Worm (Caenorhabditis elegans): ENCODE data around the gene Y46D2A.3.

The Y46D2A.3 gene

ce11 chrII:3341989-3342388, 15.0 kb upstream of the Y46D2A.3 start, which contains the start of gene F14D2.11:
Gene F14D2.11 (minus strand): TSS chrII:3342089.
- TF ChIP-seq sea-1 (GFP tag; conservative IDR thresholded peaks at IDR 0.05) = no peak
- TF ChIP-seq ama-1 (optimal IDR thresholded peaks at IDR 0.05) = no peak
- no peak for TF ChIP-seq B0310.2 (tag; optimal IDR thresholded peaks at IDR 0.05)
- no peak for TF ChIP-seq scrt-1 (GFP tag; IDR thresholded peaks at IDR 0.05)
- no peak for TF ChIP-seq ceh-13 (GFP tag; optimal IDR thresholded peaks at IDR 0.05)
- no peak for TF ChIP-seq flt-1 (GFP tag; IDR thresholded peaks at IDR 0.05)
- no peak for TF ChIP-seq F13C5.2 (tag; optimal IDR thresholded peaks at IDR 0.05)
- no peak for TF ChIP-seq tbx-37 (GFP tag; conservative IDR thresholded peaks at IDR 0.05)
- TF ChIP-seq pes-1 (GFP tag; IDR thresholded peaks at IDR 0.05) = no peak
- no peak for TF ChIP-seq tra-4 (tag; optimal IDR thresholded peaks at IDR 0.05)
- no peak for TF ChIP-seq hnd-1 (tag; optimal IDR thresholded peaks at IDR 0.05)
- no peak for TF ChIP-seq ceh-36 (tag; optimal IDR thresholded peaks at IDR 0.05)
- TF ChIP-seq tbx-11 (GFP tag; IDR thresholded peaks at IDR 0.05) = no peak
- TF ChIP-seq ets-7 (tag; optimal IDR thresholded peaks at IDR 0.05) = no peak
- no peak for TF ChIP-seq hmbx-1 (tag; optimal IDR thresholded peaks at IDR 0.05)
- no peak for TF ChIP-seq hmg-4 (GFP tag; optimal IDR thresholded peaks at IDR 0.05)

ce11 chrII:3340818-3341217, 13.8 kb upstream of the Y46D2A.3 start:
- no peak for TF ChIP-seq tra-4 (tag; optimal IDR thresholded peaks at IDR 0.05)
- TF ChIP-seq tbx-11 (GFP tag; IDR thresholded peaks at IDR 0.05) = no peak
- no peak for TF ChIP-seq aly-1 (tag; optimal IDR thresholded peaks at IDR 0.05)
- TF ChIP-seq hmbx-1 (tag; optimal IDR thresholded peaks at IDR 0.05) = no peak
- no peak for TF ChIP-seq pes-1 (GFP tag; IDR thresholded peaks at IDR 0.05)

- TF ChIP-seq sea-1 (GFP tag; conservative IDR thresholded peaks at IDR 0.05) (no peak), ets-7 (tag; optimal IDR thresholded peaks at IDR 0.05) (no peak), F13C5.2 (tag; optimal IDR thresholded peaks at IDR 0.05) (no peak), pes-1 (GFP tag; IDR thresholded peaks at IDR 0.05) (no peak), flt-1 (GFP tag; IDR thresholded peaks at IDR 0.05) (no peak), hmg-4 (GFP tag; optimal IDR thresholded peaks at IDR 0.05) (no peak), tra-4 (tag; optimal IDR thresholded peaks at IDR 0.05) (no peak), ceh-36 (tag; optimal IDR thresholded peaks at IDR 0.05) (no peak), ceh-13 (GFP tag; optimal IDR thresholded peaks at IDR 0.05) (no peak), tbx-11 (GFP tag; IDR thresholded peaks at IDR 0.05) (no peak), hnd-1 (tag; optimal IDR thresholded peaks at IDR 0.05) (no peak), hmbx-1 (tag; optimal IDR thresholded peaks at IDR 0.05) (no peak), B0310.2 (tag; optimal IDR thresholded peaks at IDR 0.05) (no peak), tbx-37 (GFP tag; conservative IDR thresholded peaks at IDR 0.05) (no peak)
These were observed 13.2 kb upstream of the Y46D2A.3 start, which contains the start of gene F14D2.5 for ce11 chrII:3340251-3340650. Gene F14D2.5 (plus strand): TSS chrII:3340551.

- no peak for TF ChIP-seq tbx-37 (GFP tag; conservative IDR thresholded peaks at IDR 0.05)
These were observed 11.6 kb upstream of the Y46D2A.3 start, which contains the start of gene F14D2.7 for ce11 chrII:3338556-3338955. Gene F14D2.7 (minus strand): TSS chrII:3338656.

- TF ChIP-seq sea-1 (GFP tag; conservative IDR thresholded peaks at IDR 0.05) = no peak
- no peak for TF ChIP-seq tbx-37 (GFP tag; conservative IDR thresholded peaks at IDR 0.05)
- TF ChIP-seq pes-1 (GFP tag; IDR thresholded peaks at IDR 0.05) = no peak
- TF ChIP-seq aly-1 (tag; optimal IDR thresholded peaks at IDR 0.05) = no peak
- no peak for TF ChIP-seq hmbx-1 (tag; optimal IDR thresholded peaks at IDR 0.05)
- TF ChIP-seq ceh-36 (tag; optimal IDR thresholded peaks at IDR 0.05) = no peak
- no peak for TF ChIP-seq hnd-1 (tag; optimal IDR thresholded peaks at IDR 0.05)
- no peak for TF ChIP-seq tra-4 (tag; optimal IDR thresholded peaks at IDR 0.05)
- TF ChIP-seq F13C5.2 (tag; optimal IDR thresholded peaks at IDR 0.05) = no peak
- TF ChIP-seq hmg-4 (GFP tag; optimal IDR thresholded peaks at IDR 0.05) = no peak
These were observed 10.0 kb upstream of the Y46D2A.3 start, which contains the start of gene F14D2.19 for ce11 chrII:3337039-3337438. Gene F14D2.19 (minus strand): TSS chrII:3337139.

- TF ChIP-seq scrt-1 (GFP tag; IDR thresholded peaks at IDR 0.05) (no peak), ceh-36 (tag; optimal IDR thresholded peaks at IDR 0.05) (no peak), ets-7 (tag; optimal IDR thresholded peaks at IDR 0.05) (no peak), F13C5.2 (tag; optimal IDR thresholded peaks at IDR 0.05) (no peak)
These were observed 5.0 kb upstream of the Y46D2A.3 start, which contains the start of gene irld-27 for ce11 chrII:3332039-3332438. Gene irld-27 (plus strand): TSS chrII:3332339.

- TF ChIP-seq hnd-1 (tag; optimal IDR thresholded peaks at IDR 0.05) (no peak), ceh-13 (GFP tag; optimal IDR thresholded peaks at IDR 0.05) (no peak), ama-1 (optimal IDR thresholded peaks at IDR 0.05) (no peak), tbx-37 (GFP tag; conservative IDR thresholded peaks at IDR 0.05) (no peak), F13C5.2 (tag; optimal IDR thresholded peaks at IDR 0.05) (no peak), sea-1 (GFP tag; conservative IDR thresholded peaks at IDR 0.05) (no peak), flt-1 (GFP tag; IDR thresholded peaks at IDR 0.05) (no peak), tbx-11 (GFP tag; IDR thresholded peaks at IDR 0.05) (no peak), pes-1 (GFP tag; IDR thresholded peaks at IDR 0.05) (no peak), B0310.2 (tag; optimal IDR thresholded peaks at IDR 0.05) (no peak), hmbx-1 (tag; optimal IDR thresholded peaks at IDR 0.05) (no peak), hmg-4 (GFP tag; optimal IDR thresholded peaks at IDR 0.05) (no peak), aly-1 (tag; optimal IDR thresholded peaks at IDR 0.05) (no peak), ceh-36 (tag; optimal IDR thresholded peaks at IDR 0.05) (no peak), tra-4 (tag; optimal IDR thresholded peaks at IDR 0.05) (no peak), ets-7 (tag; optimal IDR thresholded peaks at IDR 0.05) (no peak), scrt-1 (GFP tag; IDR thresholded peaks at IDR 0.05) (no peak)
These were observed 3.8 kb downstream of the Y46D2A.3 start, which contains the start of gene Y46D2A.2 for ce11 chrII:3323179-3323578. Gene Y46D2A.2 (minus strand): TSS chrII:3323279.

- no peak for TF ChIP-seq ceh-36 (tag; optimal IDR thresholded peaks at IDR 0.05)
- no peak for TF ChIP-seq hmg-4 (GFP tag; optimal IDR thresholded peaks at IDR 0.05)
- TF ChIP-seq tbx-11 (GFP tag; IDR thresholded peaks at IDR 0.05) = no peak
These were observed 4.7 kb downstream of the Y46D2A.3 start, which contains the start of gene Y46D2A.1 for ce11 chrII:3322257-3322656. Gene Y46D2A.1 (plus strand): TSS chrII:3322557.

Measured in whole organism, early embryonic.